Worm (Caenorhabditis elegans) whole organism, L1 larva: ENCODE measurements around the gene F59B10.6.
"Not testable (repeated sequence)": the region's sequence is repeated elsewhere in the genome, so short reads cannot be mapped to it uniquely, and the experiment has no call there.

ENCODE experiments used
- aly-2 ChIP-seq: fragments of 150-350 bp; optimal IDR thresholded peaks from 2 replicates; lab custom pipeline; 2014; ENCODE audit warnings: missing biosample characterization, missing genetic modification characterization
- ama-1 ChIP-seq: fragments of 150-350 bp; optimal IDR thresholded peaks from 2 replicates; lab custom pipeline; 2014
- ceh-82 ChIP-seq, 3 experiments: fragments of 150-350 bp in 1 of 3; sonication (generic microtip) in 2 of 3; optimal IDR thresholded peaks; 2 replicates each; lab custom pipeline; 2014 to 2017; ENCODE audit warnings: missing biosample characterization in 3 of 3, missing genetic modification characterization in 3 of 3
- ces-1 ChIP-seq: fragments of 150-350 bp; optimal IDR thresholded peaks from 2 replicates; lab custom pipeline; 2014; ENCODE audit warnings: missing biosample characterization, missing genetic modification reagents, missing genetic modification characterization
- efl-1 ChIP-seq, 4 experiments: fragments of 150-350 bp; optimal IDR thresholded peaks in 3 of 4; peaks in 1 of 4; 1 replicate in 1 of 4; 2 replicates in 3 of 4; lab custom pipeline; 2014; ENCODE audit warnings: missing biosample characterization in 2 of 4, missing genetic modification characterization in 2 of 4, missing genetic modification reagents in 2 of 4
- efl-3 ChIP-seq: fragments of 200-800 bp; sonication (Bioruptor generic); optimal IDR thresholded peaks from 2 replicates; lab custom pipeline; 2018; ENCODE audit warnings: mild to moderate bottlenecking, missing genetic modification characterization, missing compliant biosample characterization
- egl-13 ChIP-seq: sonication (generic microtip); optimal IDR thresholded peaks from 2 replicates; lab custom pipeline; 2016; ENCODE audit warnings: missing genotype, missing genetic modification reagents, missing genetic modification characterization, missing compliant biosample characterization
- elt-2 ChIP-seq: sonication (generic microtip); optimal IDR thresholded peaks from 2 replicates; lab custom pipeline; 2016; ENCODE audit warnings: missing genetic modification characterization, mild to moderate bottlenecking, inconsistent platforms, missing compliant biosample characterization, missing genetic modification reagents
- hlh-17 ChIP-seq: fragments of 200-800 bp; sonication (Bioruptor generic); optimal IDR thresholded peaks from 2 replicates; lab custom pipeline; 2018; ENCODE audit warnings: missing genetic modification characterization, mild to moderate bottlenecking, missing compliant biosample characterization, moderate library complexity, borderline replicate concordance
- jun-1 ChIP-seq: fragments of 150-350 bp; optimal IDR thresholded peaks from 2 replicates; lab custom pipeline; 2014; ENCODE audit warnings: missing biosample characterization, missing genetic modification reagents, missing genetic modification characterization
- lin-35 ChIP-seq, 2 experiments: fragments of 150-350 bp; optimal IDR thresholded peaks; 2 replicates each; lab custom pipeline; 2014; ENCODE audit warnings: missing biosample characterization in 2 of 2, missing genetic modification characterization in 2 of 2, missing genetic modification reagents in 2 of 2
- lsy-2 ChIP-seq, 2 experiments: fragments of 150-350 bp; optimal IDR thresholded peaks; 2 replicates each; lab custom pipeline; 2014; ENCODE audit warnings: missing biosample characterization in 2 of 2, missing genetic modification characterization in 2 of 2
- mab-9 ChIP-seq: fragments of 200-800 bp; sonication (Bioruptor generic); IDR thresholded peaks from 2 replicates; pipeline ENCODE4 v1.3.6; 2022; ENCODE audit warnings: missing genetic modification reagents, missing genetic modification characterization, missing compliant biosample characterization
- mep-1 ChIP-seq: fragments of 150-350 bp; optimal IDR thresholded peaks from 2 replicates; lab custom pipeline; 2014; ENCODE audit warnings: missing biosample characterization, missing genetic modification characterization
- nhr-84 ChIP-seq: sonication (generic microtip); optimal IDR thresholded peaks from 2 replicates; lab custom pipeline; 2017; ENCODE audit warnings: missing biosample characterization, missing genetic modification characterization
- nhr-85 ChIP-seq: sonication (generic microtip); peaks from one replicate; lab custom pipeline; 2016; ENCODE audit warnings: missing genetic modification characterization, inconsistent platforms, missing compliant biosample characterization
- nhr-90 ChIP-seq: sonication (generic microtip); optimal IDR thresholded peaks from 2 replicates; lab custom pipeline; 2016; ENCODE audit warnings: mild to moderate bottlenecking, missing genetic modification characterization, missing compliant biosample characterization; ENCODE audit not compliant: poor library complexity
- pag-3 ChIP-seq: sonication (generic microtip); optimal IDR thresholded peaks from 2 replicates; lab custom pipeline; 2017; ENCODE audit warnings: missing genetic modification characterization, mild to moderate bottlenecking, missing compliant biosample characterization, antibody characterized with exemption, borderline replicate concordance; ENCODE audit not compliant: insufficient read depth
- skn-1 ChIP-seq: fragments of 150-350 bp; optimal IDR thresholded peaks from 2 replicates; lab custom pipeline; 2014; ENCODE audit warnings: missing biosample characterization, missing genetic modification characterization
- snu-23 ChIP-seq: sonication (generic microtip); optimal IDR thresholded peaks from 2 replicates; lab custom pipeline; 2016; ENCODE audit warnings: missing genetic modification characterization, missing compliant biosample characterization
- sox-4 ChIP-seq: sonication (generic microtip); optimal IDR thresholded peaks from 2 replicates; lab custom pipeline; 2016; ENCODE audit warnings: missing genetic modification characterization, missing compliant biosample characterization
- sptf-1 ChIP-seq: fragments of 150-350 bp; optimal IDR thresholded peaks from 2 replicates; lab custom pipeline; 2014; ENCODE audit warnings: missing biosample characterization, missing genetic modification characterization
- unc-62 ChIP-seq: fragments of 150-350 bp; optimal IDR thresholded peaks from 2 replicates; lab custom pipeline; 2014; ENCODE audit warnings: missing biosample characterization, missing genetic modification reagents, missing genetic modification characterization
- unc-86 ChIP-seq: sonication (generic microtip); optimal IDR thresholded peaks from 2 replicates; lab custom pipeline; 2016; ENCODE audit warnings: missing genetic modification characterization, missing compliant biosample characterization

Gene F59B10.6

DNA sequence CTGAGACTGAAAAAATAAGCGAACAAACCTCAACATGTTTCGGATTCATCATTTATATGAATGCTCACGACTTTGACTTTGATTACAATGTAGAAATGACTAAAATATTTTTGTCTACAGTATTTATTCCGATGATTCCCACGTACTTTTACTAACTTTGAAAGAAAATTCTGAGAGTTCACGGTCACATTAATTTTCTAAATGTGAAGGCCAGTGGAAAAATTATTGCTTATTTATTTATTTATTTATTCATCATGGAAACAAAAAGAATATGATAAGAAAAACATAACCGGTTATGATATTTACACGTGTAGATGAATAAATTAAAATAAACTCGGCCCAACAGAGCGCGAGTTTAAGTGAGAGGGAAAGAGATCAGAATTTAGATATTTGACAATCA, 31.2 kb downstream of the F59B10.6 start, which contains the start of gene ZK666.8:
Gene ZK666.8, minus strand, starts transcription at position 101 of the 400 bp plus-strand sequence.
- TF ChIP-seq nhr-90 (tag; lab: Kevin White, UChicago); aly-2; jun-1 (tag; lab: Kevin White, UChicago): not testable (repeated sequence)

DNA sequence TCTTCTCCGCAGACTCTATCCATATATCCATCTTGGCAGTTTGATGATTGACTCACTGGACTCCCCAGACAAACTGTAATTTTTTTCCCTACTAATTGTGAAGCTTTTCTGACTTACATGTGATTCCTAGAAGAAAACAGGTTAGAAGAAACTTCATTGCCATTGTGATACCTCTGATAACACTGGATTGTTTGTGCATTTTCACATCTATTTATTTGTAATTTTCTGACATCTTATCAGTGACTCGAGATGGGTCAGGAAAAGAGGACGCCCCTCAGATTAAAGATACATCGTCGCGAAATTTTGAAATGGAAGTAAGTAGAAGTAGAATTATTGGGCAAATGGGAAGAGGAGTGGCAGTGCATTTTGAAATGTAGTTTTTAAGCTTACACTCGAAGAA, 33.9 kb downstream of the F59B10.6 start, which contains the start of gene clec-61:
Gene clec-61, minus strand, starts transcription at position 209 of the 400 bp plus-strand sequence.
- no peak for TF ChIP-seq skn-1 (tag; lab: Kevin White, UChicago)
- TF ChIP-seq unc-86 (tag; lab: Kevin White, UChicago), result no peak
- peak; percentile 13 for TF ChIP-seq elt-2
- TF ChIP-seq egl-13 (tag; lab: Kevin White, UChicago), result no peak
- no peak for TF ChIP-seq ama-1 (lab: Kevin White, UChicago)

ce11 chrII:10486738-10487137, 37.5 kb downstream of the F59B10.6 start, which contains the start of gene ZK666.15:
TSS of gene ZK666.15 (plus strand) at chrII:10487038.
- TF ChIP-seq nhr-84 (tag; lab: Kevin White, UChicago) (no peak), hlh-17 (GFP tag; lab: Kevin White, UChicago) (no peak), efl-3 (GFP tag; lab: Kevin White, UChicago) (no peak), ama-1 (lab: Kevin White, UChicago) (no peak), sox-4 (tag; lab: Kevin White, UChicago) (no peak), lsy-2 (tag; optimal IDR thresholded peaks at IDR 0.05; lab: Kevin White, UChicago) (no peak), sptf-1 (tag; lab: Kevin White, UChicago) (no peak), unc-86 (tag; lab: Kevin White, UChicago) (no peak)

- no peak for TF ChIP-seq mep-1 (tag; lab: Kevin White, UChicago)
- TF ChIP-seq efl-1 (optimal IDR thresholded peaks at IDR 0.05; lab: Kevin White, UChicago), result no peak
- peak in 1 of 2 experiments; percentile 86 for TF ChIP-seq efl-1 (GFP tag; optimal IDR thresholded peaks at IDR 0.05 in 1 of 2; lab: Kevin White, UChicago)
- TF ChIP-seq snu-23 (GFP tag; lab: Kevin White, UChicago), result no peak
- no peak for TF ChIP-seq ceh-82 (tag; optimal IDR thresholded peaks at IDR 0.05; lab: Kevin White, UChicago)
- TF ChIP-seq elt-2, result peak; percentile 46
- TF ChIP-seq ces-1 (GFP tag; lab: Kevin White, UChicago), result no peak
- no peak for TF ChIP-seq egl-13 (tag; lab: Kevin White, UChicago)
- no peak for TF ChIP-seq unc-62 (GFP tag; lab: Kevin White, UChicago)
- no peak for TF ChIP-seq lin-35 (GFP tag; optimal IDR thresholded peaks at IDR 0.05; lab: Kevin White, UChicago)
Observed at ce11 chrII:10485640-10486039, 38.6 kb downstream of the F59B10.6 start.

DNA sequence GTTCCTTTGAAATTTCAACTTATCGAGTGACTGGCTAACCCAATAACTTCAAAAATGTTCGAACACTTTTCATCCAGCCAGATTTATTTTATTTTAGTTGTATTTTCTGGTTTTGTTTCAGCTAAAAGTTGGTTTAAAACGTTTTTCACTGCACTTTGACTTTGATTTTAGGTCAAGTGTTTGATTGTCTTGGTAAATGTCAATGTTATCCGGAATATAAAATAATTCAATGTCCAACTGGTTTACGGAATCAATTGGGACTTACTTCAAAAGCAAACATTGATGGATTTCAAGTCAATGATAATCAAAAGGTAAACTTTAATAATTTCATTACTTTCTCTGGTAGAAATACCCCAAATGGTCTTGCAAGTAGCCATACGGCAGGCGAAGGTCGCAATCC, 40.4 kb downstream of the F59B10.6 start:
- TF ChIP-seq mab-9 (GFP tag; lab: Robert Waterston, UW), result no peak

- TF ChIP-seq jun-1 (tag; lab: Kevin White, UChicago) (no peak), pag-3 (tag; lab: Kevin White, UChicago) (no peak)
Observed at ce11 chrII:10482899-10483298, 41.4 kb downstream of the F59B10.6 start.

DNA sequence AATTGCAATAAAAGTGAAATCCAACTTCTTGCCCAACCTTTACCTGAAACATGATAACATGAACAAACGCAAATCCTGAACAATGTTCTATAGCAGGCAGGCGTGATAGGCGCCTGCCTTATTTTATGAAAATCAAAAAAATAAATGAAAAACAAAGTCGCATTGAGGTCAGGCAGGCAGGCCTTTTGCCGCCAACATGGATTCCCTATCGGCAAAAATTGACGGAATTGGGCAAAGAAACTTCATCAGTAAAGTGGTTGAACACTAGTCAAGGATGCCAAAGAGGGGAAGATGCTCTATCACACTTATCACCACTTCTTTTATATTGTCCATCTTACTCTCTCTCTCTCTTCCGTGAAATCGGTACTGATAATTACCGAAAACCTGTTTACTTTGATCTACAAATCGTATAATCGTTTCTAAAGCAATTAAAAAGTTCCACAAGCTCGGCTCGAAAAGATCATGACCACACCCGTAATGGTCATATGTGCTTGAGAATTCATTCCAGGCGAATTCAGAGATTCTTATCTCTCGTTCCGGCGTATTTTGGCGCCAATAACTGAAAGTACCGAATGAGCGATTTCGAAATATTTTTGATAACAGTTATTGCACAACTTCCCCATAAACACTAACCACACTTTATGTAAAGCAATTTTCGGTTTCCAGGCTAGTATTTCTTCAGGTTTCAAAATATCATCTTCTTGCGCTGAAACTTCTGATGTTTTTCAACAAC, 42.3 kb downstream of the F59B10.6 start, which contains the start of the genes clec-60 and ZK666.11:
Gene clec-60, minus strand, starts transcription at position 51 of the 733 bp plus-strand sequence.
Gene ZK666.11, plus strand, starts transcription at position 699 of the 733 bp plus-strand sequence.
- TF ChIP-seq efl-1 (optimal IDR thresholded peaks at IDR 0.05; lab: Kevin White, UChicago) (no peak), efl-1 (GFP tag; optimal IDR thresholded peaks at IDR 0.05 in 1 of 2; lab: Kevin White, UChicago) (peak in 1 of 2 experiments; percentile 56), mab-9 (GFP tag; lab: Robert Waterston, UW) (no peak), nhr-85 (peak; percentile 21)
